Fruit fly (Drosophila melanogaster) whole organism: ENCODE data around the gene Fcp3C.

Experiments used
- Dll ChIP-seq: fragments of >200 bp; optimal IDR thresholded peaks from 2 replicates; lab custom pipeline; 2017
- psq ChIP-seq: fragments of >200 bp; optimal IDR thresholded peaks from 2 replicates; lab custom pipeline; 2017

DNA sequence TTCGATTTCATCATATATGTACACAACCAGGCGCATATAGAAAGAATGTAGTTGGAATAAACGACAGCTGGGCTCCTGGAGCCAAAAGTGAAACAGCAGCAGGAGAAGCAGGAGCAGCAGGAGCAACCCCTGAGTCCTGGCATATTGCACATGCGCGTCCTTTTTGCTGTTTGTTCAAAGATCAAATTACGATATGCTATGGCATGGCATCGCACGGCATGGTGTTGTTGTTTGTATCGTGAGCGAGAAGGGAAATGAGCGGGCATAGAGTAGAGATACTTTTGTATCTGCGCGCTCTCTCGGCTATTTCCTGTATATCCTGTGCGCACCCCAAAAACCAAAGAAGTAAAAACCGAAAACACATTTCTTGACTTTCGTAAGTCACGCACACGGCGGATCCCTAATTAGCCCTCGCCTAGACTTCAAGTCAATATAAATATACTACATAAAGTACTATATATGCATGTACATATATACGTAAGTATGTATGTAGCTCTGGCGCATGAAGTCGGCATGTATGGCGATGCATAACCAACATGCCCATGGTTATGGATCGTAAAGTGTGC lies 36.3 kb downstream of the Fcp3C start:
- TF ChIP-seq psq (lab: Kevin White, UChicago) (no peak), Dll (lab: Kevin White, UChicago) (no peak)
